Worm (Caenorhabditis elegans): Measurements from ENCODE around the gene clc-5.

DNA sequence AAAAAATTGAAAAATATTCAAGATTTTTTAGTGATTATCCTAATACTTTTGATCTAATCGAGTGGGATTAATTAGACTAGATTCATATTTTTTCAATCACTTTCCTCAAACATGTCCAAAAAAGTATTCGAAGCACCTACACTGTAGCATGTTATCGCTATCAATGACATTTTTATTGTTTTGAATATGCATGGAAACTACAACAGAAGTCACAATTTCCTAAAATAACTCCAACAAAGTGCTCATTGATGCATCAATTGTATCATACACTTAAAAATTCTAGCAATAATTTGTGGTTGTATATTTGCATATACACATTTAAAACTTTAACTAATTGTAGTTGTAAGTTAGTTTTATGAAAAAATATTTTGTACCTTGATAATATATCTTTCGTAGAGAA is 6.7 kb downstream of the clc-5 start:
- TF ChIP-seq daf-12 (tag; optimal IDR thresholded peaks at IDR 0.05) (no peak), unc-39 (tag; optimal IDR thresholded peaks at IDR 0.05) (no peak), nhr-10 (tag; optimal IDR thresholded peaks at IDR 0.05) (no peak), mdl-1 (tag; optimal IDR thresholded peaks at IDR 0.05) (no peak), nhr-77 (tag; optimal IDR thresholded peaks at IDR 0.05) (peak; percentile 22), zip-11 (GFP tag; IDR thresholded peaks at IDR 0.05) (no peak), mxl-3 (GFP tag; optimal IDR thresholded peaks at IDR 0.05) (no peak), attf-4 (tag; optimal IDR thresholded peaks at IDR 0.05) (no peak), ama-1 (optimal IDR thresholded peaks at IDR 0.05) (no peak), snpc-4 (tag; optimal IDR thresholded peaks at IDR 0.05) (no peak), ctbp-1 (GFP tag; IDR thresholded peaks at IDR 0.05) (no peak), nhr-48 (tag; optimal IDR thresholded peaks at IDR 0.05) (no peak), lin-38 (GFP tag; IDR thresholded peaks at IDR 0.05) (no peak)

All from whole organism, L4 larva.